Fruit fly (Drosophila melanogaster) whole organism, prepupa: ENCODE measurements around the gene CG18787.
A peak's percentile ranks its signal among the peaks of the same experiment; 100 is the strongest.

Experiments used
- Blimp-1 ChIP-seq: fragments of 200-800 bp; sonication (Bioruptor generic); optimal IDR thresholded peaks from 3 replicates; lab custom pipeline; 2017; ENCODE audit warnings: missing biosample characterization, missing genetic modification characterization, mild to moderate bottlenecking, moderate library complexity, missing genetic modification reagents
- CG10631 ChIP-seq: fragments of 200-800 bp; sonication (Bioruptor generic); optimal IDR thresholded peaks from 2 replicates; lab custom pipeline; 2016; ENCODE audit warnings: missing biosample characterization, missing genetic modification characterization
- CG11294 ChIP-seq: fragments of 200-800 bp; sonication (Bioruptor generic); IDR thresholded peaks from 2 replicates; pipeline ENCODE4 v1.3.6; 2022; ENCODE audit warnings: missing biosample characterization, missing genetic modification characterization
- CG11762 ChIP-seq: fragments of 200-800 bp; sonication (Bioruptor generic); optimal IDR thresholded peaks from 3 replicates; lab custom pipeline; 2016; ENCODE audit warnings: missing biosample characterization, missing genetic modification characterization; ENCODE audit not compliant: insufficient read depth
- CG16779 ChIP-seq: fragments of 200-800 bp; sonication (Bioruptor generic); optimal IDR thresholded peaks from 3 replicates; lab custom pipeline; 2017; ENCODE audit warnings: missing biosample characterization, mild to moderate bottlenecking, missing genetic modification characterization
- CG3032 ChIP-seq: fragments of 200-800 bp; optimal IDR thresholded peaks from 2 replicates; lab custom pipeline; 2019; ENCODE audit warnings: missing biosample characterization, mild to moderate bottlenecking, missing genetic modification characterization, moderate library complexity
- CG31627 ChIP-seq: fragments of 200-800 bp; sonication (Bioruptor generic); optimal IDR thresholded peaks from 3 replicates; lab custom pipeline; 2016; ENCODE audit warnings: missing biosample characterization, missing genetic modification characterization
- CG32006 ChIP-seq: fragments of 200-800 bp; sonication (Bioruptor generic); optimal IDR thresholded peaks from 3 replicates; lab custom pipeline; 2017; ENCODE audit warnings: missing biosample characterization, mild to moderate bottlenecking, missing genetic modification characterization
- CG34406 ChIP-seq: fragments of 200-800 bp; sonication (Bioruptor generic); optimal IDR thresholded peaks from 3 replicates; lab custom pipeline; 2016; ENCODE audit warnings: missing biosample characterization, missing genetic modification characterization
- CG6792 ChIP-seq: fragments of 200-800 bp; sonication (Bioruptor generic); optimal IDR thresholded peaks from 3 replicates; lab custom pipeline; 2016; ENCODE audit warnings: missing biosample characterization, missing genetic modification characterization
- CG6808 ChIP-seq: fragments of 200-800 bp; sonication (Bioruptor generic); optimal IDR thresholded peaks from 3 replicates; lab custom pipeline; 2017; ENCODE audit warnings: missing biosample characterization, missing genetic modification characterization, mild to moderate bottlenecking, moderate library complexity, missing genetic modification reagents
- CG8319 ChIP-seq: fragments of 200-800 bp; sonication (Bioruptor generic); optimal IDR thresholded peaks from 3 replicates; lab custom pipeline; 2016; ENCODE audit warnings: missing biosample characterization, missing genetic modification characterization
- CG9139 ChIP-seq: fragments of 200-800 bp; sonication (Bioruptor generic); optimal IDR thresholded peaks from 3 replicates; lab custom pipeline; 2017; ENCODE audit warnings: missing biosample characterization, mild to moderate bottlenecking, missing genetic modification characterization
- Eip75B ChIP-seq: fragments of 200-800 bp; sonication (Bioruptor generic); optimal IDR thresholded peaks from 3 replicates; lab custom pipeline; 2016; ENCODE audit warnings: missing biosample characterization, missing genetic modification characterization
- Eip78C ChIP-seq: fragments of 200-800 bp; sonication (Bioruptor generic); peaks from one replicate; lab custom pipeline; 2016; ENCODE audit warnings: missing biosample characterization, missing genetic modification characterization
- Eip93F ChIP-seq: fragments of 200-800 bp; sonication (Bioruptor generic); optimal IDR thresholded peaks from 2 replicates; lab custom pipeline; 2016; ENCODE audit warnings: missing biosample characterization, mild to moderate bottlenecking, missing genetic modification characterization
- Lpt ChIP-seq: fragments of 200-800 bp; sonication (Bioruptor generic); optimal IDR thresholded peaks from 3 replicates; lab custom pipeline; 2016; ENCODE audit warnings: missing biosample characterization, missing genetic modification characterization
- Met ChIP-seq: fragments of 200-800 bp; sonication (Bioruptor generic); optimal IDR thresholded peaks from 3 replicates; lab custom pipeline; 2016; ENCODE audit warnings: missing biosample characterization, missing genetic modification characterization
- Sox14 ChIP-seq: fragments of 200-800 bp; sonication (Bioruptor generic); optimal IDR thresholded peaks from 3 replicates; lab custom pipeline; 2016; ENCODE audit warnings: missing biosample characterization, missing genetic modification characterization
- Sox15 ChIP-seq: fragments of 200-800 bp; sonication (Bioruptor generic); optimal IDR thresholded peaks from 3 replicates; lab custom pipeline; 2016; ENCODE audit warnings: missing biosample characterization, missing genetic modification characterization
- achi ChIP-seq: fragments of 200-800 bp; sonication (Bioruptor generic); optimal IDR thresholded peaks from 3 replicates; lab custom pipeline; 2016; ENCODE audit warnings: missing biosample characterization, missing genetic modification characterization
- acj6 ChIP-seq: fragments of 200-800 bp; sonication (Bioruptor generic); optimal IDR thresholded peaks from 3 replicates; lab custom pipeline; 2016; ENCODE audit warnings: missing biosample characterization, missing genetic modification characterization
- cyc ChIP-seq: fragments of 200-800 bp; sonication (Bioruptor generic); optimal IDR thresholded peaks from 3 replicates; lab custom pipeline; 2016; ENCODE audit warnings: missing biosample characterization, missing genetic modification characterization
- dac ChIP-seq: fragments of 200-800 bp; sonication (Bioruptor generic); optimal IDR thresholded peaks from 2 replicates; lab custom pipeline; 2017; ENCODE audit warnings: missing biosample characterization, mild to moderate bottlenecking, missing genetic modification characterization
- lz ChIP-seq: fragments of 200-800 bp; sonication (Bioruptor generic); optimal IDR thresholded peaks from 3 replicates; lab custom pipeline; 2016; ENCODE audit warnings: missing biosample characterization, missing genetic modification characterization

CG18787 gene

dm6 chr2L:11949917-11950316 lies 49.2 kb downstream of the CG18787 start (continued):
- TF ChIP-seq Eip75B (GFP tag; lab: Kevin White, UChicago) = peak; percentile 59
- peak; percentile 94 for TF ChIP-seq CG32006 (GFP tag; lab: Kevin White, UChicago)
- TF ChIP-seq cyc (GFP tag; lab: Kevin White, UChicago) = peak; percentile 26
- TF ChIP-seq CG11762 (GFP tag; lab: Kevin White, UChicago) = peak; percentile 52
- peak; percentile 79 for TF ChIP-seq Eip78C
- TF ChIP-seq Blimp-1 (GFP tag; lab: Kevin White, UChicago) = no peak
- TF ChIP-seq CG9139 (GFP tag; lab: Kevin White, UChicago) = peak; percentile 9
- no peak for TF ChIP-seq Eip93F (GFP tag; lab: Kevin White, UChicago)
- TF ChIP-seq Sox14 (GFP tag; lab: Kevin White, UChicago) = peak; percentile 75
- TF ChIP-seq dac (GFP tag; lab: Kevin White, UChicago) = peak; percentile 87
- peak; percentile 88 for TF ChIP-seq CG11294 (GFP tag; lab: Robert Waterston, UW)
- TF ChIP-seq CG31627 (GFP tag; lab: Kevin White, UChicago) = peak; percentile 56
- peak; percentile 84 for TF ChIP-seq Lpt (GFP tag; lab: Kevin White, UChicago)
- peak; percentile 47 for TF ChIP-seq CG6792
- TF ChIP-seq lz (GFP tag; lab: Kevin White, UChicago) = peak; percentile 35

DNA sequence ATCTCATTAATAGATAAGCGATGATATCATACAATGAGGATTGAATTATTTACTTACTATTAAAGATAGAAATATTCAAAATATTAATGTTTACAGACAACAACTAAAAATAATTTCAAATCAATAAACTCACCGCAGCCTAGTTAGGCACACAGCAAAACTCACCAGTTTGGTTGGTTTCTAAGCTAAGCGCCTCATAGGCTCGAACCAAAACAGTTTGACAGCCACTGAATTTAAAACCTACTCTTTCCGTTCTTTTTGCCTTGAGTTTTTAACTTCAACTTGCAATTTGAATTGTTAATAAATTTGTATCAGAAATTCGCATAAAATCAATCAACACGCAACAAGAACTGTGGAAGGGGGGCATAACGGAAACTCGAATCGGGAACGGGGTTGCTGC lies 50.7 kb downstream of the CG18787 start:
- TF ChIP-seq CG6792 (no peak), Sox15 (GFP tag; lab: Kevin White, UChicago) (no peak), CG16779 (tag; lab: Kevin White, UChicago) (no peak), achi (GFP tag; lab: Kevin White, UChicago) (no peak), CG34406 (GFP tag; lab: Kevin White, UChicago) (no peak), CG9139 (GFP tag; lab: Kevin White, UChicago) (no peak), CG10631 (no peak), lz (GFP tag; lab: Kevin White, UChicago) (no peak), CG6808 (no peak), CG8319 (no peak), Met (no peak), acj6 (GFP tag; lab: Kevin White, UChicago) (no peak), CG3032 (tag; lab: Kevin White, UChicago) (no peak), Eip75B (GFP tag; lab: Kevin White, UChicago) (no peak)
